Fruit fly (Drosophila melanogaster) whole organism, prepupa: Measurements from ENCODE around the gene SIDL.
A peak's percentile ranks its signal among the peaks of the same experiment; 100 is the strongest.

ENCODE experiments used
- CG11294 ChIP-seq: fragments of 200-800 bp; sonication (Bioruptor generic); IDR thresholded peaks from 2 replicates; pipeline ENCODE4 v1.3.6; 2022; ENCODE audit warnings: missing biosample characterization, missing genetic modification characterization
- CG11902 ChIP-seq: fragments of 200-800 bp; sonication (Bioruptor generic); optimal IDR thresholded peaks from 3 replicates; lab custom pipeline; 2016; ENCODE audit warnings: missing biosample characterization, missing genetic modification characterization
- CG15336 ChIP-seq: fragments of 200-800 bp; sonication (Bioruptor generic); IDR thresholded peaks from 2 replicates; pipeline ENCODE4 v1.3.6; 2022; ENCODE audit warnings: missing biosample characterization, missing genetic modification characterization
- CG1621 ChIP-seq: fragments of 200-800 bp; sonication (Bioruptor generic); optimal IDR thresholded peaks from 3 replicates; lab custom pipeline; 2018; ENCODE audit warnings: missing biosample characterization, mild to moderate bottlenecking, missing genetic modification characterization
- CG3032 ChIP-seq: fragments of 200-800 bp; optimal IDR thresholded peaks from 2 replicates; lab custom pipeline; 2019; ENCODE audit warnings: missing biosample characterization, mild to moderate bottlenecking, missing genetic modification characterization, moderate library complexity
- CG34406 ChIP-seq: fragments of 200-800 bp; sonication (Bioruptor generic); optimal IDR thresholded peaks from 3 replicates; lab custom pipeline; 2016; ENCODE audit warnings: missing biosample characterization, missing genetic modification characterization
- CG3919 ChIP-seq: fragments of 200-800 bp; sonication (Bioruptor generic); optimal IDR thresholded peaks from 3 replicates; lab custom pipeline; 2016; ENCODE audit warnings: missing biosample characterization, missing genetic modification characterization
- CG4318 ChIP-seq: fragments of 200-800 bp; sonication (Bioruptor generic); optimal IDR thresholded peaks from 3 replicates; lab custom pipeline; 2017; ENCODE audit warnings: missing biosample characterization, mild to moderate bottlenecking, missing genetic modification characterization
- CG6163 ChIP-seq: fragments of 200-800 bp; sonication (Bioruptor generic); IDR thresholded peaks from 3 replicates; pipeline ENCODE4 v1.3.6; 2022; ENCODE audit warnings: missing biosample characterization, missing genetic modification characterization
- CG6792 ChIP-seq: fragments of 200-800 bp; sonication (Bioruptor generic); optimal IDR thresholded peaks from 3 replicates; lab custom pipeline; 2016; ENCODE audit warnings: missing biosample characterization, missing genetic modification characterization
- CG6808 ChIP-seq: fragments of 200-800 bp; sonication (Bioruptor generic); optimal IDR thresholded peaks from 3 replicates; lab custom pipeline; 2017; ENCODE audit warnings: missing biosample characterization, missing genetic modification characterization, mild to moderate bottlenecking, moderate library complexity, missing genetic modification reagents
- CG7368 ChIP-seq: fragments of 200-800 bp; sonication (Bioruptor generic); optimal IDR thresholded peaks from 3 replicates; lab custom pipeline; 2016; ENCODE audit warnings: missing biosample characterization, missing genetic modification characterization
- CG8119 ChIP-seq: fragments of 200-800 bp; sonication (Bioruptor generic); IDR thresholded peaks from 3 replicates; pipeline ENCODE4 v1.3.6; 2022; ENCODE audit warnings: missing biosample characterization, missing genetic modification characterization
- Ets21C ChIP-seq: fragments of 200-800 bp; sonication (Bioruptor generic); optimal IDR thresholded peaks from 3 replicates; lab custom pipeline; 2016; ENCODE audit warnings: missing biosample characterization, missing genetic modification characterization
- Ets96B ChIP-seq: fragments of 200-800 bp; optimal IDR thresholded peaks from 2 replicates; lab custom pipeline; 2019; ENCODE audit warnings: missing biosample characterization, mild to moderate bottlenecking, missing genetic modification characterization, moderate library complexity
- Hr38 ChIP-seq: sonication (Bioruptor generic); optimal IDR thresholded peaks from 2 replicates; lab custom pipeline; 2016; ENCODE audit warnings: missing biosample characterization, missing genetic modification characterization
- Hr39 ChIP-seq: fragments of 200-800 bp; sonication (Bioruptor generic); optimal IDR thresholded peaks from 2 replicates; lab custom pipeline; 2016; ENCODE audit warnings: missing biosample characterization, missing genetic modification characterization
- Lpt ChIP-seq: fragments of 200-800 bp; sonication (Bioruptor generic); optimal IDR thresholded peaks from 3 replicates; lab custom pipeline; 2016; ENCODE audit warnings: missing biosample characterization, missing genetic modification characterization
- OdsH ChIP-seq: fragments of 200-800 bp; sonication (Bioruptor generic); optimal IDR thresholded peaks from 3 replicates; lab custom pipeline; 2016; ENCODE audit warnings: missing biosample characterization, missing genetic modification characterization
- Smox ChIP-seq: fragments of 200-800 bp; sonication (Bioruptor generic); optimal IDR thresholded peaks from 3 replicates; lab custom pipeline; 2016; ENCODE audit warnings: missing biosample characterization, missing genetic modification characterization
- Sox14 ChIP-seq: fragments of 200-800 bp; sonication (Bioruptor generic); optimal IDR thresholded peaks from 3 replicates; lab custom pipeline; 2016; ENCODE audit warnings: missing biosample characterization, missing genetic modification characterization
- achi ChIP-seq: fragments of 200-800 bp; sonication (Bioruptor generic); optimal IDR thresholded peaks from 3 replicates; lab custom pipeline; 2016; ENCODE audit warnings: missing biosample characterization, missing genetic modification characterization
- acj6 ChIP-seq: fragments of 200-800 bp; sonication (Bioruptor generic); optimal IDR thresholded peaks from 3 replicates; lab custom pipeline; 2016; ENCODE audit warnings: missing biosample characterization, missing genetic modification characterization
- cyc ChIP-seq: fragments of 200-800 bp; sonication (Bioruptor generic); optimal IDR thresholded peaks from 3 replicates; lab custom pipeline; 2016; ENCODE audit warnings: missing biosample characterization, missing genetic modification characterization
- dac ChIP-seq: fragments of 200-800 bp; sonication (Bioruptor generic); optimal IDR thresholded peaks from 2 replicates; lab custom pipeline; 2017; ENCODE audit warnings: missing biosample characterization, mild to moderate bottlenecking, missing genetic modification characterization
- dsx ChIP-seq: fragments of 200-800 bp; optimal IDR thresholded peaks from 3 replicates; lab custom pipeline; 2019; ENCODE audit warnings: missing biosample characterization, mild to moderate bottlenecking, missing genetic modification characterization, moderate library complexity; ENCODE audit not compliant: poor library complexity, severe bottlenecking
- eg ChIP-seq: fragments of 200-800 bp; sonication (Bioruptor generic); IDR thresholded peaks from 3 replicates; pipeline ENCODE4 v1.3.6; 2022; ENCODE audit warnings: missing biosample characterization, missing genetic modification characterization
- esn ChIP-seq: fragments of 200-800 bp; sonication (Bioruptor generic); optimal IDR thresholded peaks from 2 replicates; lab custom pipeline; 2016; ENCODE audit warnings: missing biosample characterization, mild to moderate bottlenecking, missing genetic modification characterization, moderate library complexity
- fd59A ChIP-seq: fragments of 200-800 bp; sonication (Bioruptor generic); optimal IDR thresholded peaks from 2 replicates; lab custom pipeline; 2017; ENCODE audit warnings: missing biosample characterization, mild to moderate bottlenecking, missing genetic modification characterization, missing genetic modification reagents
- fkh ChIP-seq: fragments of 200-800 bp; sonication (Bioruptor generic); optimal IDR thresholded peaks from 3 replicates; lab custom pipeline; 2017; ENCODE audit warnings: missing biosample characterization, mild to moderate bottlenecking, missing genetic modification characterization, moderate library complexity
- lz ChIP-seq: fragments of 200-800 bp; sonication (Bioruptor generic); optimal IDR thresholded peaks from 3 replicates; lab custom pipeline; 2016; ENCODE audit warnings: missing biosample characterization, missing genetic modification characterization
- net ChIP-seq: fragments of 200-800 bp; sonication (Bioruptor generic); optimal IDR thresholded peaks from 3 replicates; lab custom pipeline; 2016; ENCODE audit warnings: missing biosample characterization, missing genetic modification characterization
- pdm3 ChIP-seq: fragments of 200-800 bp; sonication (Bioruptor generic); optimal IDR thresholded peaks from 3 replicates; lab custom pipeline; 2016; ENCODE audit warnings: missing biosample characterization, missing genetic modification characterization
- svp ChIP-seq: fragments of 200-800 bp; sonication (Bioruptor generic); peaks from one replicate; lab custom pipeline; 2016; ENCODE audit warnings: missing biosample characterization, missing genetic modification characterization
- topi ChIP-seq: fragments of 200-800 bp; sonication (Bioruptor generic); optimal IDR thresholded peaks from 3 replicates; lab custom pipeline; 2016; ENCODE audit warnings: missing biosample characterization, missing genetic modification characterization
- vri ChIP-seq: fragments of 200-800 bp; sonication (Bioruptor generic); optimal IDR thresholded peaks from 3 replicates; lab custom pipeline; 2016; ENCODE audit warnings: missing biosample characterization, mild to moderate bottlenecking, missing genetic modification characterization

The SIDL gene

dm6 chr3R:15196134-15197034, 22.3 kb downstream of the SIDL start, which contains the start of the genes Kpc1 and CG42542 (continued):
- TF ChIP-seq topi (peak; percentile 74), svp (GFP tag; lab: Kevin White, UChicago) (peak; percentile 96), Ets96B (tag; lab: Kevin White, UChicago) (peak; percentile 45), CG3919 (GFP tag; lab: Kevin White, UChicago) (peak; percentile 73), Hr39 (GFP tag; lab: Kevin White, UChicago) (peak; percentile 81), dac (GFP tag; lab: Kevin White, UChicago) (no peak), Lpt (GFP tag; lab: Kevin White, UChicago) (peak; percentile 47), CG6792 (GFP tag; lab: Kevin White, UChicago) (peak; percentile 69), dsx (GFP tag; lab: Kevin White, UChicago) (no peak), net (peak; percentile 54), OdsH (GFP tag; lab: Kevin White, UChicago) (peak; percentile 54), Smox (GFP tag; lab: Kevin White, UChicago) (peak; percentile 78), CG11902 (peak; percentile 42), CG34406 (GFP tag; lab: Kevin White, UChicago) (peak; percentile 63), Sox14 (GFP tag; lab: Kevin White, UChicago) (peak; percentile 69), fd59A (GFP tag; lab: Kevin White, UChicago) (peak; percentile 52), CG15336 (GFP tag; lab: Robert Waterston, UW) (0 out of 2 replicates have a peak, but pooled peaks have one; percentile 8), CG7368 (GFP tag; lab: Kevin White, UChicago) (peak; percentile 52), acj6 (GFP tag; lab: Kevin White, UChicago) (peak; percentile 79), eg (GFP tag; lab: Robert Waterston, UW) (peak; percentile 65; the same call in 2 of the 3 replicates), lz (GFP tag; lab: Kevin White, UChicago) (peak; percentile 84), CG8119 (GFP tag; lab: Robert Waterston, UW) (peak; percentile 53; the same call in 1 of the 3 replicates), CG1621 (tag; lab: Kevin White, UChicago) (peak; percentile 3)

- TF ChIP-seq dsx (GFP tag; lab: Kevin White, UChicago) (no peak), vri (GFP tag; lab: Kevin White, UChicago) (no peak), CG3032 (tag; lab: Kevin White, UChicago) (no peak), achi (GFP tag; lab: Kevin White, UChicago) (no peak), CG11294 (GFP tag; lab: Robert Waterston, UW) (no peak), Ets21C (GFP tag; lab: Kevin White, UChicago) (no peak), CG6808 (no peak), CG11902 (no peak), topi (no peak), Hr38 (no peak), CG34406 (GFP tag; lab: Kevin White, UChicago) (no peak), svp (GFP tag; lab: Kevin White, UChicago) (no peak), CG8119 (GFP tag; lab: Robert Waterston, UW) (no peak), CG6792 (GFP tag; lab: Kevin White, UChicago) (no peak), esn (no peak), CG6163 (GFP tag; lab: Robert Waterston, UW) (no peak), Hr39 (GFP tag; lab: Kevin White, UChicago) (no peak), CG4318 (GFP tag; lab: Kevin White, UChicago) (no peak), pdm3 (GFP tag; lab: Kevin White, UChicago) (no peak), Smox (GFP tag; lab: Kevin White, UChicago) (no peak)
These were observed 37.2 kb downstream of the SIDL start, which contains the start of gene Mf for dm6 chr3R:15181467-15181866. TSS of gene Mf (minus strand) at chr3R:15181510.

- TF ChIP-seq cyc (GFP tag; lab: Kevin White, UChicago), result no peak
- TF ChIP-seq CG3032 (tag; lab: Kevin White, UChicago), result no peak
- no peak for TF ChIP-seq fkh (GFP tag; lab: Kevin White, UChicago)
These were observed 41.4 kb downstream of the SIDL start for dm6 chr3R:15177230-15177629.
